Worm (Caenorhabditis elegans): Measurements from ENCODE around the gene prdm-14.
"Not testable (repeated sequence)": the region's sequence is repeated elsewhere in the genome, so short reads cannot be mapped to it uniquely, and the experiment has no call there.

Gene prdm-14

ce11 chrX:9085864-9086263 is 39.9 kb downstream of the prdm-14 start:
- peak; percentile 86 for TF ChIP-seq nhr-85 (tag)
- TF ChIP-seq vab-15 (tag; optimal IDR thresholded peaks at IDR 0.05), result no peak
- TF ChIP-seq mep-1 (tag; optimal IDR thresholded peaks at IDR 0.05), result peak; percentile 73
- TF ChIP-seq irx-1 (tag; optimal IDR thresholded peaks at IDR 0.05), result peak; percentile 36
- peak; percentile 6 for TF ChIP-seq skn-1 (tag; optimal IDR thresholded peaks at IDR 0.05)
- peak; percentile 13 for TF ChIP-seq rnt-1 (tag; optimal IDR thresholded peaks at IDR 0.05)
- peak; percentile 10 for TF ChIP-seq lin-13 (GFP tag; optimal IDR thresholded peaks at IDR 0.05)
- peak; percentile 62 for TF ChIP-seq lin-14 (GFP tag; optimal IDR thresholded peaks at IDR 0.05)
- no peak for TF ChIP-seq aly-2 (tag; optimal IDR thresholded peaks at IDR 0.05)
- TF ChIP-seq nhr-71 (tag; optimal IDR thresholded peaks at IDR 0.05), result peak; percentile 18
- TF ChIP-seq blmp-1 (tag; optimal IDR thresholded peaks at IDR 0.05), result peak; percentile 33

- TF ChIP-seq nhr-85 (tag), result peak; percentile 75
- peak; percentile 60 for TF ChIP-seq blmp-1 (tag; optimal IDR thresholded peaks at IDR 0.05)
- TF ChIP-seq sptf-1 (tag; optimal IDR thresholded peaks at IDR 0.05), result no peak
- peak; percentile 42 for TF ChIP-seq lin-14 (GFP tag; optimal IDR thresholded peaks at IDR 0.05)
Measured at ce11 chrX:9088620-9089019, 42.6 kb downstream of the prdm-14 start.

- TF ChIP-seq aly-2 (tag; optimal IDR thresholded peaks at IDR 0.05) (no peak), ceh-88 (GFP tag; IDR thresholded peaks at IDR 0.05) (no peak), efl-3 (GFP tag; optimal IDR thresholded peaks at IDR 0.05) (no peak), swsn-7 (tag; optimal IDR thresholded peaks at IDR 0.05) (no peak), lin-14 (GFP tag; optimal IDR thresholded peaks at IDR 0.05) (no peak), F16B12.6 (tag; optimal IDR thresholded peaks at IDR 0.05) (no peak), elt-3 (tag; optimal IDR thresholded peaks at IDR 0.05) (no peak), ztf-4 (tag; optimal IDR thresholded peaks at IDR 0.05) (no peak), rnt-1 (tag; optimal IDR thresholded peaks at IDR 0.05) (no peak), nhr-19 (GFP tag; conservative IDR thresholded peaks at IDR 0.05) (no peak), hpl-2 (GFP tag; optimal IDR thresholded peaks at IDR 0.05) (no peak)
Measured at ce11 chrX:9089536-9089935, 43.5 kb downstream of the prdm-14 start.

- not testable (repeated sequence) for TF ChIP-seq efl-1 (optimal IDR thresholded peaks at IDR 0.05)
- TF ChIP-seq efl-1 (GFP tag; optimal IDR thresholded peaks at IDR 0.05 in 1 of 2), result peak in 1 of 2 experiments; percentile 79
Measured at ce11 chrX:9090562-9090961, 44.5 kb downstream of the prdm-14 start.

ce11 chrX:9091380-9091779 is 45.4 kb downstream of the prdm-14 start:
- TF ChIP-seq irx-1 (tag; optimal IDR thresholded peaks at IDR 0.05) (peak; percentile 62), isw-1 (GFP tag; IDR thresholded peaks at IDR 0.05) (no peak; the same call in 1 of the 2 replicates), hlh-4 (tag; optimal IDR thresholded peaks at IDR 0.05) (no peak), swsn-7 (tag; optimal IDR thresholded peaks at IDR 0.05) (peak; percentile 57), egl-13 (tag; optimal IDR thresholded peaks at IDR 0.05) (no peak), aly-2 (tag; optimal IDR thresholded peaks at IDR 0.05) (no peak), unc-86 (tag; optimal IDR thresholded peaks at IDR 0.05) (no peak), ceh-88 (GFP tag; IDR thresholded peaks at IDR 0.05) (no peak), dsc-1 (tag; optimal IDR thresholded peaks at IDR 0.05) (peak; percentile 60), fkh-8 (tag; optimal IDR thresholded peaks at IDR 0.05) (peak; percentile 49), pax-3 (tag; optimal IDR thresholded peaks at IDR 0.05) (no peak), C34B4.2 (tag; optimal IDR thresholded peaks at IDR 0.05) (no peak), snu-23 (GFP tag; optimal IDR thresholded peaks at IDR 0.05) (peak; percentile 78), unc-130 (tag; optimal IDR thresholded peaks at IDR 0.05) (peak; percentile 64), grh-1 (GFP tag; IDR thresholded peaks at IDR 0.05) (no peak), hpl-2 (GFP tag; optimal IDR thresholded peaks at IDR 0.05) (no peak), nhr-90 (tag; optimal IDR thresholded peaks at IDR 0.05; ENCODE audit: poor library complexity) (peak; percentile 7), aha-1 (tag; optimal IDR thresholded peaks at IDR 0.05) (no peak), lin-35 (GFP tag; optimal IDR thresholded peaks at IDR 0.05) (peak; percentile 1 to 65), lir-3 (tag; optimal IDR thresholded peaks at IDR 0.05; ENCODE audit: poor library complexity) (peak; percentile 70), ceh-82 (tag; optimal IDR thresholded peaks at IDR 0.05) (peak; percentile 14 to 66 (median 31)), mdl-1 (tag; optimal IDR thresholded peaks at IDR 0.05) (peak in 1 of 2 experiments; percentile 10), egl-27 (tag; optimal IDR thresholded peaks at IDR 0.05) (no peak), ztf-11 (tag; optimal IDR thresholded peaks at IDR 0.05) (no peak), elt-3 (tag; optimal IDR thresholded peaks at IDR 0.05) (peak in 1 of 6 experiments; percentile 23), nhr-47 (tag; optimal IDR thresholded peaks at IDR 0.05) (peak; percentile 78), efl-1 (optimal IDR thresholded peaks at IDR 0.05) (peak; percentile 20 to 34), efl-1 (GFP tag; optimal IDR thresholded peaks at IDR 0.05 in 1 of 2) (no peak), F16B12.6 (tag; optimal IDR thresholded peaks at IDR 0.05) (no peak), nhr-77 (tag; optimal IDR thresholded peaks at IDR 0.05) (no peak), ceh-8 (GFP tag; optimal IDR thresholded peaks at IDR 0.05) (peak; percentile 46)
